Fruit fly (Drosophila melanogaster): ENCODE data around the gene vsg.

DNA sequence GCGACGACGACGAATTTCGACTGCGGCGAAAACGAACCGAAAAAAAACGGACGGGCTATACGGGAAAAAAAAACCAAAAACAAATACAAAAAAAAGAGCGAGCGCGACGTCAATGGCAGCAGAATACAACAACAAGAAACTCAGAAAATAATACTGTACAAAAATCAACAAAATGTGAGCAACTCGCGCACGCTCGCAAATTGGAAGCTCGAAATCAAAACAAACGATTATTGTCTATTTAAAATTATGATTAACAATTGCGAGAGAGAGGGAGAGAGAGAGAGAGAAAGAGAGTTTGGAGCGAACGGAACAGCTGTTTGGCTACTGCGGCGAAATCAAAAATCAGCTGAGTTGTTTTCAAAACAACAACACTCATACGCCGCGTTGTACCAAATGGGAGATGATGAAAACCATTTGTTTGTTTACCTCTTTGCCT lies 38.6 kb upstream of the vsg start:
- TF ChIP-seq EcR (GFP tag; optimal IDR thresholded peaks at IDR 0.05) (no peak), CG8478 (optimal IDR thresholded peaks at IDR 0.05) (no peak)
